Fruit fly (Drosophila melanogaster) whole organism, prepupa: Measurements from ENCODE around the gene HtrA2.

ENCODE experiments used
- Blimp-1 ChIP-seq: fragments of 200-800 bp; sonication (Bioruptor generic); optimal IDR thresholded peaks from 3 replicates; lab custom pipeline; 2017; ENCODE audit warnings: missing biosample characterization, missing genetic modification characterization, mild to moderate bottlenecking, moderate library complexity, missing genetic modification reagents
- CG10669 ChIP-seq: fragments of 200-800 bp; sonication (Bioruptor generic); optimal IDR thresholded peaks from 3 replicates; lab custom pipeline; 2018; ENCODE audit warnings: missing biosample characterization, mild to moderate bottlenecking, missing genetic modification characterization, moderate library complexity
- CG11762 ChIP-seq: fragments of 200-800 bp; sonication (Bioruptor generic); optimal IDR thresholded peaks from 3 replicates; lab custom pipeline; 2016; ENCODE audit warnings: missing biosample characterization, missing genetic modification characterization; ENCODE audit not compliant: insufficient read depth
- CG15336 ChIP-seq: fragments of 200-800 bp; sonication (Bioruptor generic); IDR thresholded peaks from 2 replicates; pipeline ENCODE4 v1.3.6; 2022; ENCODE audit warnings: missing biosample characterization, missing genetic modification characterization
- CG1621 ChIP-seq: fragments of 200-800 bp; sonication (Bioruptor generic); optimal IDR thresholded peaks from 3 replicates; lab custom pipeline; 2018; ENCODE audit warnings: missing biosample characterization, mild to moderate bottlenecking, missing genetic modification characterization
- CG3032 ChIP-seq: fragments of 200-800 bp; optimal IDR thresholded peaks from 2 replicates; lab custom pipeline; 2019; ENCODE audit warnings: missing biosample characterization, mild to moderate bottlenecking, missing genetic modification characterization, moderate library complexity
- CG31627 ChIP-seq: fragments of 200-800 bp; sonication (Bioruptor generic); optimal IDR thresholded peaks from 3 replicates; lab custom pipeline; 2016; ENCODE audit warnings: missing biosample characterization, missing genetic modification characterization
- CG32006 ChIP-seq: fragments of 200-800 bp; sonication (Bioruptor generic); optimal IDR thresholded peaks from 3 replicates; lab custom pipeline; 2017; ENCODE audit warnings: missing biosample characterization, mild to moderate bottlenecking, missing genetic modification characterization
- CG34406 ChIP-seq: fragments of 200-800 bp; sonication (Bioruptor generic); optimal IDR thresholded peaks from 3 replicates; lab custom pipeline; 2016; ENCODE audit warnings: missing biosample characterization, missing genetic modification characterization
- CG3919 ChIP-seq: fragments of 200-800 bp; sonication (Bioruptor generic); optimal IDR thresholded peaks from 3 replicates; lab custom pipeline; 2016; ENCODE audit warnings: missing biosample characterization, missing genetic modification characterization
- CG6163 ChIP-seq: fragments of 200-800 bp; sonication (Bioruptor generic); IDR thresholded peaks from 3 replicates; pipeline ENCODE4 v1.3.6; 2022; ENCODE audit warnings: missing biosample characterization, missing genetic modification characterization
- CG6276 ChIP-seq: fragments of 200-800 bp; sonication (Bioruptor generic); optimal IDR thresholded peaks from 2 replicates; lab custom pipeline; 2017; ENCODE audit warnings: missing biosample characterization, mild to moderate bottlenecking, missing genetic modification characterization
- CG6792 ChIP-seq: fragments of 200-800 bp; sonication (Bioruptor generic); optimal IDR thresholded peaks from 3 replicates; lab custom pipeline; 2016; ENCODE audit warnings: missing biosample characterization, missing genetic modification characterization
- CG6854 ChIP-seq: fragments of 200-800 bp; sonication (Bioruptor generic); optimal IDR thresholded peaks from 2 replicates; lab custom pipeline; 2017; ENCODE audit warnings: missing biosample characterization, mild to moderate bottlenecking, missing genetic modification characterization
- CG7368 ChIP-seq: fragments of 200-800 bp; sonication (Bioruptor generic); optimal IDR thresholded peaks from 3 replicates; lab custom pipeline; 2016; ENCODE audit warnings: missing biosample characterization, missing genetic modification characterization
- CG8119 ChIP-seq: fragments of 200-800 bp; sonication (Bioruptor generic); IDR thresholded peaks from 3 replicates; pipeline ENCODE4 v1.3.6; 2022; ENCODE audit warnings: missing biosample characterization, missing genetic modification characterization
- CG8319 ChIP-seq: fragments of 200-800 bp; sonication (Bioruptor generic); optimal IDR thresholded peaks from 3 replicates; lab custom pipeline; 2016; ENCODE audit warnings: missing biosample characterization, missing genetic modification characterization
- CG8632 ChIP-seq: fragments of 200-800 bp; sonication (Bioruptor generic); optimal IDR thresholded peaks from 3 replicates; lab custom pipeline; 2016; ENCODE audit warnings: missing biosample characterization, missing genetic modification characterization
- CG9139 ChIP-seq: fragments of 200-800 bp; sonication (Bioruptor generic); optimal IDR thresholded peaks from 3 replicates; lab custom pipeline; 2017; ENCODE audit warnings: missing biosample characterization, mild to moderate bottlenecking, missing genetic modification characterization
- Eip75B ChIP-seq: fragments of 200-800 bp; sonication (Bioruptor generic); optimal IDR thresholded peaks from 3 replicates; lab custom pipeline; 2016; ENCODE audit warnings: missing biosample characterization, missing genetic modification characterization
- Eip78C ChIP-seq: fragments of 200-800 bp; sonication (Bioruptor generic); peaks from one replicate; lab custom pipeline; 2016; ENCODE audit warnings: missing biosample characterization, missing genetic modification characterization
- Eip93F ChIP-seq: fragments of 200-800 bp; sonication (Bioruptor generic); optimal IDR thresholded peaks from 2 replicates; lab custom pipeline; 2016; ENCODE audit warnings: missing biosample characterization, mild to moderate bottlenecking, missing genetic modification characterization
- Ets96B ChIP-seq: fragments of 200-800 bp; optimal IDR thresholded peaks from 2 replicates; lab custom pipeline; 2019; ENCODE audit warnings: missing biosample characterization, mild to moderate bottlenecking, missing genetic modification characterization, moderate library complexity
- Gug ChIP-seq: fragments of 200-800 bp; sonication (Bioruptor generic); IDR thresholded peaks from 2 replicates; pipeline ENCODE4 v1.3.6; 2022; ENCODE audit warnings: missing biosample characterization, missing genetic modification characterization
- Hr38 ChIP-seq: sonication (Bioruptor generic); optimal IDR thresholded peaks from 2 replicates; lab custom pipeline; 2016; ENCODE audit warnings: missing biosample characterization, missing genetic modification characterization
- Hr39 ChIP-seq: fragments of 200-800 bp; sonication (Bioruptor generic); optimal IDR thresholded peaks from 2 replicates; lab custom pipeline; 2016; ENCODE audit warnings: missing biosample characterization, missing genetic modification characterization
- Met ChIP-seq: fragments of 200-800 bp; sonication (Bioruptor generic); optimal IDR thresholded peaks from 3 replicates; lab custom pipeline; 2016; ENCODE audit warnings: missing biosample characterization, missing genetic modification characterization
- OdsH ChIP-seq: fragments of 200-800 bp; sonication (Bioruptor generic); optimal IDR thresholded peaks from 3 replicates; lab custom pipeline; 2016; ENCODE audit warnings: missing biosample characterization, missing genetic modification characterization
- Sox14 ChIP-seq: fragments of 200-800 bp; sonication (Bioruptor generic); optimal IDR thresholded peaks from 3 replicates; lab custom pipeline; 2016; ENCODE audit warnings: missing biosample characterization, missing genetic modification characterization
- Sox15 ChIP-seq: fragments of 200-800 bp; sonication (Bioruptor generic); optimal IDR thresholded peaks from 3 replicates; lab custom pipeline; 2016; ENCODE audit warnings: missing biosample characterization, missing genetic modification characterization
- acj6 ChIP-seq: fragments of 200-800 bp; sonication (Bioruptor generic); optimal IDR thresholded peaks from 3 replicates; lab custom pipeline; 2016; ENCODE audit warnings: missing biosample characterization, missing genetic modification characterization
- dsx ChIP-seq: fragments of 200-800 bp; optimal IDR thresholded peaks from 3 replicates; lab custom pipeline; 2019; ENCODE audit warnings: missing biosample characterization, mild to moderate bottlenecking, missing genetic modification characterization, moderate library complexity; ENCODE audit not compliant: poor library complexity, severe bottlenecking
- eg ChIP-seq: fragments of 200-800 bp; sonication (Bioruptor generic); IDR thresholded peaks from 3 replicates; pipeline ENCODE4 v1.3.6; 2022; ENCODE audit warnings: missing biosample characterization, missing genetic modification characterization
- fd59A ChIP-seq: fragments of 200-800 bp; sonication (Bioruptor generic); optimal IDR thresholded peaks from 2 replicates; lab custom pipeline; 2017; ENCODE audit warnings: missing biosample characterization, mild to moderate bottlenecking, missing genetic modification characterization, missing genetic modification reagents
- fd85E ChIP-seq: fragments of 200-800 bp; sonication (Bioruptor generic); optimal IDR thresholded peaks from 3 replicates; lab custom pipeline; 2016; ENCODE audit warnings: missing biosample characterization, missing genetic modification characterization
- fkh ChIP-seq: fragments of 200-800 bp; sonication (Bioruptor generic); optimal IDR thresholded peaks from 3 replicates; lab custom pipeline; 2017; ENCODE audit warnings: missing biosample characterization, mild to moderate bottlenecking, missing genetic modification characterization, moderate library complexity
- lz ChIP-seq: fragments of 200-800 bp; sonication (Bioruptor generic); optimal IDR thresholded peaks from 3 replicates; lab custom pipeline; 2016; ENCODE audit warnings: missing biosample characterization, missing genetic modification characterization
- pdm3 ChIP-seq: fragments of 200-800 bp; sonication (Bioruptor generic); optimal IDR thresholded peaks from 3 replicates; lab custom pipeline; 2016; ENCODE audit warnings: missing biosample characterization, missing genetic modification characterization
- salr ChIP-seq, 2 experiments: fragments of 200-800 bp; sonication (Bioruptor generic); optimal IDR thresholded peaks; 3 replicates each; lab custom pipeline; 2016 to 2018; ENCODE audit warnings: missing biosample characterization in 2 of 2, missing genetic modification characterization in 2 of 2, mild to moderate bottlenecking in 1 of 2
- spab ChIP-seq: fragments of 200-800 bp; sonication (Bioruptor generic); optimal IDR thresholded peaks from 2 replicates; lab custom pipeline; 2017; ENCODE audit warnings: missing biosample characterization, mild to moderate bottlenecking, missing genetic modification characterization, missing genetic modification reagents
- ss ChIP-seq, 2 experiments: fragments of 200-800 bp; sonication (Bioruptor generic); optimal IDR thresholded peaks; 2 replicates in 1 of 2; 3 replicates in 1 of 2; lab custom pipeline; 2017 to 2018; ENCODE audit warnings: mild to moderate bottlenecking in 2 of 2, missing biosample characterization in 2 of 2, missing genetic modification characterization in 2 of 2, moderate library complexity in 1 of 2
- svp ChIP-seq: fragments of 200-800 bp; sonication (Bioruptor generic); peaks from one replicate; lab custom pipeline; 2016; ENCODE audit warnings: missing biosample characterization, missing genetic modification characterization
- topi ChIP-seq: fragments of 200-800 bp; sonication (Bioruptor generic); optimal IDR thresholded peaks from 3 replicates; lab custom pipeline; 2016; ENCODE audit warnings: missing biosample characterization, missing genetic modification characterization
- vri ChIP-seq: fragments of 200-800 bp; sonication (Bioruptor generic); optimal IDR thresholded peaks from 3 replicates; lab custom pipeline; 2016; ENCODE audit warnings: missing biosample characterization, mild to moderate bottlenecking, missing genetic modification characterization

HtrA2 gene

dm6 chr3R:14469724-14470123, 41.8 kb downstream of the HtrA2 start (continued):
- TF ChIP-seq CG15336 (GFP tag; lab: Robert Waterston, UW) (peak; percentile 84), dsx (GFP tag; lab: Kevin White, UChicago) (peak; percentile 58), Hr38 (GFP tag; lab: Kevin White, UChicago) (no peak), CG6854 (GFP tag; lab: Kevin White, UChicago) (no peak), Sox14 (GFP tag; lab: Kevin White, UChicago) (peak; percentile 57), Eip93F (GFP tag; lab: Kevin White, UChicago) (no peak), pdm3 (GFP tag; lab: Kevin White, UChicago) (peak; percentile 50), lz (peak; percentile 36), Met (GFP tag; lab: Kevin White, UChicago) (peak; percentile 57), CG6163 (GFP tag; lab: Robert Waterston, UW) (peak; percentile 70), CG1621 (no peak), Eip75B (peak; percentile 35), Eip78C (GFP tag; lab: Kevin White, UChicago) (peak; percentile 90), CG32006 (GFP tag; lab: Kevin White, UChicago) (peak; percentile 82), fd59A (GFP tag; lab: Kevin White, UChicago) (peak; percentile 16), Ets96B (tag; lab: Kevin White, UChicago) (peak; percentile 58), CG11762 (GFP tag; lab: Kevin White, UChicago) (peak; percentile 40), spab (GFP tag; lab: Kevin White, UChicago) (peak; percentile 34), eg (GFP tag; lab: Robert Waterston, UW) (peak; percentile 68; the same call in 2 of the 3 replicates), CG34406 (GFP tag; lab: Kevin White, UChicago) (peak; percentile 9), ss (GFP tag; optimal IDR thresholded peaks at IDR 0.05; lab: Kevin White, UChicago) (peak; percentile 8 to 22), CG3919 (peak; percentile 73), CG9139 (no peak), OdsH (peak; percentile 68), CG7368 (peak; percentile 10), svp (GFP tag; lab: Kevin White, UChicago) (peak; percentile 69), topi (GFP tag; lab: Kevin White, UChicago) (peak; percentile 33), Hr39 (GFP tag; lab: Kevin White, UChicago) (peak; percentile 4), Blimp-1 (no peak), CG10669 (GFP tag; lab: Kevin White, UChicago) (peak; percentile 29)

- peak; percentile 71 for TF ChIP-seq svp (GFP tag; lab: Kevin White, UChicago)
- TF ChIP-seq ss (GFP tag; optimal IDR thresholded peaks at IDR 0.05; lab: Kevin White, UChicago): peak in 1 of 2 experiments; percentile 5
- no peak for TF ChIP-seq CG3032 (tag; lab: Kevin White, UChicago)
These were observed 42.7 kb downstream of the HtrA2 start for dm6 chr3R:14468652-14469289.

- TF ChIP-seq CG6163 (GFP tag; lab: Robert Waterston, UW): peak; percentile 23; the same call in 1 of the 3 replicates
- TF ChIP-seq CG3032 (tag; lab: Kevin White, UChicago): no peak
- no peak for TF ChIP-seq Met (GFP tag; lab: Kevin White, UChicago)
- no peak for TF ChIP-seq salr (GFP tag; optimal IDR thresholded peaks at IDR 0.05; lab: Kevin White, UChicago)
- TF ChIP-seq CG8319 (GFP tag; lab: Kevin White, UChicago): no peak
- TF ChIP-seq CG11762 (GFP tag; lab: Kevin White, UChicago): no peak
- no peak for TF ChIP-seq CG10669 (GFP tag; lab: Kevin White, UChicago)
- TF ChIP-seq CG32006 (GFP tag; lab: Kevin White, UChicago): peak; percentile 41
- no peak for TF ChIP-seq fkh (GFP tag; lab: Kevin White, UChicago)
- TF ChIP-seq fd85E (GFP tag; lab: Kevin White, UChicago): no peak
- TF ChIP-seq CG31627 (GFP tag; lab: Kevin White, UChicago): no peak
- TF ChIP-seq ss (GFP tag; optimal IDR thresholded peaks at IDR 0.05; lab: Kevin White, UChicago): peak in 1 of 2 experiments; percentile 13
- TF ChIP-seq CG34406 (GFP tag; lab: Kevin White, UChicago): no peak
- no peak for TF ChIP-seq CG3919
- TF ChIP-seq Gug (GFP tag; lab: Robert Waterston, UW): peak; percentile 13; the same call in 1 of the 2 replicates
- TF ChIP-seq acj6 (GFP tag; lab: Kevin White, UChicago): no peak
- peak; percentile 39; the same call in 1 of the 2 replicates for TF ChIP-seq CG15336 (GFP tag; lab: Robert Waterston, UW)
- TF ChIP-seq Hr38 (GFP tag; lab: Kevin White, UChicago): no peak
- TF ChIP-seq Sox15 (GFP tag; lab: Kevin White, UChicago): no peak
- TF ChIP-seq CG8119: peak; percentile 21; the same call in 1 of the 3 replicates
- no peak for TF ChIP-seq CG8632 (GFP tag; lab: Kevin White, UChicago)
- TF ChIP-seq CG6792 (GFP tag; lab: Kevin White, UChicago): no peak
- peak; percentile 58 for TF ChIP-seq svp (GFP tag; lab: Kevin White, UChicago)
- TF ChIP-seq eg (GFP tag; lab: Robert Waterston, UW): peak; percentile 57; the same call in 2 of the 3 replicates
- no peak for TF ChIP-seq vri
- peak; percentile 12 for TF ChIP-seq Ets96B (tag; lab: Kevin White, UChicago)
- TF ChIP-seq CG6276: peak; percentile 36
These were observed 44.2 kb downstream of the HtrA2 start for dm6 chr3R:14467231-14467846.
